Worm (Caenorhabditis elegans) whole organism, L2 larva: Measurements from ENCODE around the gene cdr-1.

Source experiments
- R02D3.7 ChIP-seq: fragments of 150-350 bp; optimal IDR thresholded peaks from 2 replicates; lab custom pipeline; 2014; ENCODE audit warnings: missing biosample characterization, missing genetic modification characterization
- Y55F3AM.14 ChIP-seq: fragments of 200-800 bp; sonication (Bioruptor generic); optimal IDR thresholded peaks from 2 replicates; lab custom pipeline; 2018; ENCODE audit warnings: mild to moderate bottlenecking, missing genetic modification characterization, missing compliant biosample characterization
- aly-2 ChIP-seq: fragments of 150-350 bp; optimal IDR thresholded peaks from 2 replicates; lab custom pipeline; 2014; ENCODE audit warnings: missing biosample characterization, missing genetic modification characterization
- blmp-1 ChIP-seq: sonication (generic microtip); optimal IDR thresholded peaks from 2 replicates; lab custom pipeline; 2017; ENCODE audit warnings: missing genetic modification characterization, mild to moderate bottlenecking, missing compliant biosample characterization, antibody characterized with exemption, moderate library complexity; ENCODE audit not compliant: insufficient read depth
- crh-2 ChIP-seq: sonication (generic microtip); optimal IDR thresholded peaks from 2 replicates; lab custom pipeline; 2017; ENCODE audit warnings: missing biosample characterization, missing genetic modification characterization
- nhr-10 ChIP-seq: sonication (generic microtip); optimal IDR thresholded peaks from 2 replicates; lab custom pipeline; 2017; ENCODE audit warnings: missing biosample characterization, missing genetic modification characterization
- nhr-11 ChIP-seq: fragments of 150-350 bp; optimal IDR thresholded peaks from 2 replicates; lab custom pipeline; 2014; ENCODE audit warnings: missing biosample characterization, missing genetic modification characterization
- nhr-12 ChIP-seq: fragments of 150-350 bp; optimal IDR thresholded peaks from 2 replicates; lab custom pipeline; 2014; ENCODE audit warnings: missing biosample characterization, missing genetic modification characterization
- nhr-21 ChIP-seq: fragments of 150-350 bp; optimal IDR thresholded peaks from 2 replicates; lab custom pipeline; 2014; ENCODE audit warnings: missing biosample characterization, missing genetic modification characterization
- nhr-237 ChIP-seq: fragments of 150-350 bp; optimal IDR thresholded peaks from 2 replicates; lab custom pipeline; 2014; ENCODE audit warnings: missing biosample characterization, missing genetic modification characterization
- nhr-6 ChIP-seq: fragments of 150-350 bp; optimal IDR thresholded peaks from 2 replicates; lab custom pipeline; 2014; ENCODE audit warnings: missing biosample characterization, missing genetic modification characterization
- snpc-4 ChIP-seq: fragments of 150-350 bp; optimal IDR thresholded peaks from 2 replicates; lab custom pipeline; 2014; ENCODE audit warnings: missing biosample characterization, missing genetic modification characterization
- unc-39 ChIP-seq: fragments of 150-350 bp; optimal IDR thresholded peaks from 2 replicates; lab custom pipeline; 2014; ENCODE audit warnings: missing biosample characterization, missing genetic modification characterization
- zag-1 ChIP-seq: fragments of 150-350 bp; optimal IDR thresholded peaks from 2 replicates; lab custom pipeline; 2014; ENCODE audit warnings: missing biosample characterization, missing genetic modification characterization

DNA sequence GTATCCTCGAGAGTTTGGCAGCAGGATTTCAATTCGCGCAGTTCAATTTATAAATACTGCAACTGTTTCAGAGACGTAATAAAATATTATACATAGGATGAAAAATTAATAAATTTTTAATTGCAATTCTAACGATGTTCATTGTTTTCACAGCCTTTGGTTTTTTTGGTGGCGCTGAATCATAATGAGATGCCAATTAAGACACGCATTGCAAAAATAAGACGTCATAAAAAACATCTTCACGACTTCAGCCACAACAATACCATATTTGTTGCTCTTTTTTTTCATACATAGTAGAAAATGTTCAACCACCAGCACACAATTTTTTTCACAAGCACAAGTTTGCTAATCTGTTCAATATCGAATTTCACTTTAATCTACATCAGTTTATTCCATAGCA is 48.8 kb upstream of the cdr-1 start, which contains the start of gene str-56:
- TF ChIP-seq zag-1 (no peak), unc-39 (no peak), crh-2 (no peak), Y55F3AM.14 (GFP tag; lab: Kevin White, UChicago) (no peak), nhr-21 (tag; lab: Kevin White, UChicago) (no peak), nhr-237 (tag; lab: Kevin White, UChicago) (no peak), snpc-4 (tag; lab: Kevin White, UChicago) (no peak), blmp-1 (tag; lab: Kevin White, UChicago) (no peak), nhr-12 (tag; lab: Kevin White, UChicago) (no peak), R02D3.7 (tag; lab: Kevin White, UChicago) (no peak), nhr-11 (tag; lab: Kevin White, UChicago) (no peak), aly-2 (tag; lab: Kevin White, UChicago) (no peak), nhr-10 (no peak), nhr-6 (tag; lab: Kevin White, UChicago) (no peak)
